Worm (Caenorhabditis elegans): ENCODE data around the gene F35D2.3.

DNA sequence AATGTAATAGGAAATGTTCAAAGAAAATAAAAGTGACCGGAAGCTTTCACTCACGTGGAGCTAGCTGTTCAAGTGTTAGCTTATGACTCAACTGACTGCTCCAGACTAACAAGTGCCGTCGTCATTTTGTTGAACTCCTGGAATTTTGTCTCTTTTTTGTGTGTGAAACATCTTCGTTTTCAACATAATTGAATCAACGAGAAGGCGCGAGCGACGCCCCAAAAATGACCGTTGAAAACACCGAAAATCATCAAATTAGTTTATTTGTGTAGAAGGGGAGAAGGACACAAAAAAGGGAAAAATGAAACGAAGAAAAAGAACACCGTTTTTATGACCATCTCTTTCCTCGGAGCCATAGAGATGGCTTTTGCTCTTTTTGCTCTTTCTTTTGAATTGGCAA, 15.0 kb upstream of the F35D2.3 start, which contains the start of gene ZK1290.14:
- TF ChIP-seq ama-1 (optimal IDR thresholded peaks at IDR 0.05): no peak
- TF ChIP-seq pes-1 (GFP tag; IDR thresholded peaks at IDR 0.05): no peak

All from whole organism, early embryonic.